Fruit fly (Drosophila melanogaster) whole organism, embryonic: ENCODE measurements around the gene RapGAP1.

Source experiments
- Abd-B ChIP-seq: fragments of 200-800 bp; sonication (Bioruptor generic); optimal IDR thresholded peaks from 2 replicates; lab custom pipeline; 2018; ENCODE audit warnings: missing biosample characterization, mild to moderate bottlenecking, missing genetic modification characterization, moderate library complexity
- CG11695 ChIP-seq: fragments of 200-800 bp; sonication (Bioruptor generic); IDR thresholded peaks from 3 replicates; pipeline ENCODE4 v1.3.6; 2022; ENCODE audit warnings: missing biosample characterization, missing genetic modification characterization
- CG1233 ChIP-seq: fragments of 200-800 bp; sonication (Bioruptor generic); optimal IDR thresholded peaks from 4 replicates; lab custom pipeline; 2018; ENCODE audit warnings: missing biosample characterization, mild to moderate bottlenecking, missing genetic modification characterization
- CG12391 ChIP-seq: fragments of 200-800 bp; sonication (Bioruptor generic); optimal IDR thresholded peaks from 3 replicates; lab custom pipeline; 2018; ENCODE audit warnings: missing biosample characterization, mild to moderate bottlenecking, missing genetic modification characterization, moderate library complexity
- CG14710 ChIP-seq: fragments of 200-800 bp; sonication (Bioruptor generic); optimal IDR thresholded peaks from 3 replicates; lab custom pipeline; 2019; ENCODE audit warnings: missing biosample characterization, mild to moderate bottlenecking, missing genetic modification characterization, moderate library complexity
- CG15073 ChIP-seq: fragments of 200-800 bp; sonication (Bioruptor generic); optimal IDR thresholded peaks from 2 replicates; lab custom pipeline; 2016; ENCODE audit warnings: missing biosample characterization, missing genetic modification characterization
- CG15514 ChIP-seq: fragments of 200-800 bp; sonication (Bioruptor generic); optimal IDR thresholded peaks from 3 replicates; lab custom pipeline; 2017; ENCODE audit warnings: missing biosample characterization, missing genetic modification characterization, mild to moderate bottlenecking, moderate library complexity, missing genetic modification reagents
- CG15696 ChIP-seq: fragments of 200-800 bp; sonication (Bioruptor generic); optimal IDR thresholded peaks from 2 replicates; lab custom pipeline; 2019; ENCODE audit warnings: missing biosample characterization, mild to moderate bottlenecking, missing genetic modification characterization, moderate library complexity
- CG3065 ChIP-seq: fragments of 200-800 bp; sonication (Bioruptor generic); optimal IDR thresholded peaks from 2 replicates; lab custom pipeline; 2016; ENCODE audit warnings: missing biosample characterization, missing genetic modification characterization
- CG3838 ChIP-seq: fragments of 200-800 bp; sonication (Bioruptor generic); optimal IDR thresholded peaks from 3 replicates; lab custom pipeline; 2016; ENCODE audit warnings: missing biosample characterization, missing genetic modification characterization
- CG5953 ChIP-seq: fragments of 200-800 bp; sonication (Bioruptor generic); IDR thresholded peaks from 2 replicates; pipeline ENCODE4 v1.3.6; 2022; ENCODE audit warnings: missing biosample characterization, missing genetic modification characterization
- Doc3 ChIP-seq: fragments of 200-800 bp; sonication (Bioruptor generic); IDR thresholded peaks from 3 replicates; pipeline ENCODE4 v1.3.6; 2022; ENCODE audit warnings: missing biosample characterization, missing genetic modification characterization; ENCODE audit not compliant: partially characterized antibody
- Dref ChIP-seq: fragments of 200-800 bp; sonication (Bioruptor generic); IDR thresholded peaks from 2 replicates; pipeline ENCODE4 v1.3.6; 2022; ENCODE audit warnings: missing biosample characterization, missing genetic modification characterization
- Drgx ChIP-seq: fragments of 200-800 bp; sonication (Bioruptor generic); IDR thresholded peaks from 2 replicates; pipeline ENCODE4 v1.3.6; 2022; ENCODE audit warnings: missing biosample characterization, missing genetic modification characterization
- HLH4C ChIP-seq: fragments of 200-800 bp; sonication (Bioruptor generic); IDR thresholded peaks from 3 replicates; pipeline ENCODE4 v1.3.6; 2022; ENCODE audit warnings: missing biosample characterization, missing genetic modification characterization; ENCODE audit not compliant: partially characterized antibody
- Lpt ChIP-seq: fragments of >200 bp; optimal IDR thresholded peaks from 2 replicates; lab custom pipeline; 2018; ENCODE audit warnings: missing biosample characterization, missing genetic modification characterization
- MTF-1 ChIP-seq: fragments of 200-800 bp; sonication (Bioruptor generic); optimal IDR thresholded peaks from 2 replicates; lab custom pipeline; 2018; ENCODE audit warnings: missing biosample characterization, mild to moderate bottlenecking, missing genetic modification characterization, borderline replicate concordance
- Med ChIP-seq: fragments of 200-800 bp; sonication (Bioruptor generic); peaks from one replicate; lab custom pipeline; 2016; ENCODE audit warnings: missing biosample characterization, missing genetic modification characterization, mild to moderate bottlenecking, inconsistent platforms, moderate library complexity
- Pdp1 ChIP-seq, 2 experiments: fragments of 200-800 bp; sonication (Bioruptor generic); optimal IDR thresholded peaks; 3 replicates each; lab custom pipeline; 2016; ENCODE audit warnings: missing biosample characterization in 2 of 2, missing genetic modification characterization in 2 of 2, mild to moderate bottlenecking in 1 of 2, moderate library complexity in 1 of 2
- ab ChIP-seq: fragments of 200-800 bp; sonication (Bioruptor generic); optimal IDR thresholded peaks from 2 replicates; lab custom pipeline; 2016; ENCODE audit warnings: missing biosample characterization, missing genetic modification characterization
- ara ChIP-seq: fragments of 200-800 bp; sonication (Bioruptor generic); IDR thresholded peaks from 2 replicates; pipeline ENCODE4 v1.3.6; 2022; ENCODE audit warnings: missing biosample characterization, missing genetic modification characterization
- bab2 ChIP-seq: fragments of 200-800 bp; sonication (Bioruptor generic); optimal IDR thresholded peaks from 2 replicates; lab custom pipeline; 2016; ENCODE audit warnings: missing biosample characterization, missing genetic modification characterization
- cad ChIP-seq: fragments of >200 bp; optimal IDR thresholded peaks from 2 replicates; lab custom pipeline; 2017; ENCODE audit warnings: missing biosample characterization, missing genetic modification characterization
- ci ChIP-seq: fragments of 200-800 bp; sonication (Bioruptor generic); IDR thresholded peaks from 3 replicates; pipeline ENCODE4 v1.3.6; 2022; ENCODE audit warnings: missing biosample characterization, missing genetic modification characterization
- da ChIP-seq: fragments of 200-800 bp; sonication (Bioruptor generic); optimal IDR thresholded peaks from 2 replicates; lab custom pipeline; 2016; ENCODE audit warnings: missing biosample characterization, missing genetic modification characterization
- hbn ChIP-seq: fragments of 200-800 bp; sonication (Bioruptor generic); IDR thresholded peaks from 2 replicates; pipeline ENCODE4 v1.3.6; 2022; ENCODE audit warnings: missing biosample characterization, missing genetic modification characterization; ENCODE audit not compliant: partially characterized antibody
- pb ChIP-seq: fragments of 200-800 bp; sonication (Bioruptor generic); optimal IDR thresholded peaks from 3 replicates; lab custom pipeline; 2016; ENCODE audit warnings: missing biosample characterization, missing genetic modification characterization
- pfk ChIP-seq: fragments of 200-800 bp; sonication (Bioruptor generic); optimal IDR thresholded peaks from 2 replicates; lab custom pipeline; 2018; ENCODE audit warnings: missing biosample characterization, mild to moderate bottlenecking, missing genetic modification characterization, moderate library complexity
- sim ChIP-seq: fragments of 200-800 bp; sonication (Bioruptor generic); IDR thresholded peaks from 2 replicates; pipeline ENCODE4 v1.3.6; 2022; ENCODE audit warnings: missing biosample characterization, missing genetic modification characterization
- sug ChIP-seq: fragments of 200-800 bp; optimal IDR thresholded peaks from 2 replicates; lab custom pipeline; 2019; ENCODE audit warnings: missing biosample characterization, mild to moderate bottlenecking, missing genetic modification characterization, moderate library complexity
- tap ChIP-seq: fragments of 200-800 bp; optimal IDR thresholded peaks from 3 replicates; lab custom pipeline; 2019; ENCODE audit warnings: missing biosample characterization, mild to moderate bottlenecking, missing genetic modification characterization, moderate library complexity
- tll ChIP-seq, 2 experiments: fragments of 200-800 bp in 1 of 2; fragments of >200 bp in 1 of 2; sonication (Bioruptor generic) in 1 of 2; optimal IDR thresholded peaks; 2 replicates each; lab custom pipeline; 2017 to 2019; ENCODE audit warnings: missing biosample characterization in 2 of 2, missing genetic modification characterization in 2 of 2, mild to moderate bottlenecking in 1 of 2, moderate library complexity in 1 of 2
- tna ChIP-seq: fragments of 200-800 bp; sonication (Bioruptor generic); IDR thresholded peaks from 2 replicates; pipeline ENCODE4 v1.3.6; 2022; ENCODE audit warnings: missing biosample characterization, missing genetic modification characterization; ENCODE audit not compliant: partially characterized antibody
- twi ChIP-seq: fragments of 200-800 bp; optimal IDR thresholded peaks from 2 replicates; lab custom pipeline; 2019; ENCODE audit warnings: missing biosample characterization, mild to moderate bottlenecking, missing genetic modification characterization, moderate library complexity
- wdn ChIP-seq: fragments of 200-800 bp; sonication (Bioruptor generic); IDR thresholded peaks from 2 replicates; pipeline ENCODE4 v1.3.6; 2022; ENCODE audit warnings: missing biosample characterization, missing genetic modification characterization
- zen ChIP-seq: fragments of 200-800 bp; sonication (Bioruptor generic); optimal IDR thresholded peaks from 3 replicates; lab custom pipeline; 2018; ENCODE audit warnings: missing biosample characterization, mild to moderate bottlenecking, missing genetic modification characterization, moderate library complexity

Gene RapGAP1

dm6 chr2L:7521627-7522026 is 57.2 kb downstream of the RapGAP1 start (continued):
- TF ChIP-seq hbn (GFP tag; lab: Robert Waterston, UW) (no peak), CG15696 (tag; lab: Kevin White, UChicago) (no peak), ci (GFP tag; lab: Robert Waterston, UW) (no peak), pb (GFP tag; lab: Kevin White, UChicago) (no peak), CG12391 (tag; lab: Kevin White, UChicago) (no peak), sim (GFP tag; lab: Robert Waterston, UW) (no peak), Pdp1 (GFP tag; optimal IDR thresholded peaks at IDR 0.05; lab: Kevin White, UChicago) (peak in 1 of 2 experiments; percentile 92), CG15514 (no peak), Lpt (no peak), sug (tag; lab: Kevin White, UChicago) (peak; percentile 6), tna (GFP tag; lab: Robert Waterston, UW) (no peak), ab (no peak), tap (tag; lab: Kevin White, UChicago) (no peak), CG15073 (GFP tag; lab: Kevin White, UChicago) (no peak), Dref (GFP tag; lab: Robert Waterston, UW) (no peak), CG14710 (tag; lab: Kevin White, UChicago) (no peak), pfk (no peak)

dm6 chr2L:7520575-7520974 is 58.2 kb downstream of the RapGAP1 start:
- TF ChIP-seq CG1233 (GFP tag; lab: Kevin White, UChicago) (no peak), Drgx (peak; percentile 55), Doc3 (GFP tag; lab: Robert Waterston, UW) (no peak), HLH4C (GFP tag; lab: Robert Waterston, UW) (no peak), ara (GFP tag; lab: Robert Waterston, UW) (0 out of 2 replicates have a peak, but pooled peaks have one; percentile 18), MTF-1 (GFP tag; lab: Kevin White, UChicago) (no peak), CG3838 (no peak), da (GFP tag; lab: Kevin White, UChicago) (no peak), CG11695 (GFP tag; lab: Robert Waterston, UW) (no peak), bab2 (GFP tag; lab: Kevin White, UChicago) (no peak), CG5953 (no peak)

- TF ChIP-seq Abd-B (GFP tag; lab: Kevin White, UChicago) (no peak), Med (GFP tag; lab: Kevin White, UChicago) (peak; percentile 11), twi (tag; lab: Kevin White, UChicago) (peak; percentile 64), cad (GFP tag; lab: Kevin White, UChicago) (peak; percentile 59), Drgx (0 out of 2 replicates have a peak, but pooled peaks have one; percentile 9), zen (tag; lab: Kevin White, UChicago) (peak; percentile 96), tll (GFP tag; optimal IDR thresholded peaks at IDR 0.05; lab: Kevin White, UChicago) (peak in 1 of 2 experiments; percentile 98), wdn (no peak), CG3065 (GFP tag; lab: Kevin White, UChicago) (peak; percentile 52)
Measured at dm6 chr2L:7519580-7520174, 59.1 kb downstream of the RapGAP1 start.
